Worm (Caenorhabditis elegans) whole organism, young adult: ENCODE results near the gene R10E11.5.

Experiments
- B0019.2 ChIP-seq: fragments of 200-800 bp; sonication (Bioruptor generic); conservative IDR thresholded peaks from 2 replicates; pipeline ENCODE4 v1.3.6; 2022; ENCODE audit warnings: missing genetic modification reagents, missing genetic modification characterization, missing compliant biosample characterization
- C06A6.2 ChIP-seq: fragments of 200-800 bp; sonication (Bioruptor generic); conservative IDR thresholded peaks from 2 replicates; pipeline ENCODE4 v1.3.6; 2022; ENCODE audit warnings: missing genetic modification characterization, missing compliant biosample characterization
- D2030.7 ChIP-seq: fragments of 200-800 bp; sonication (Bioruptor generic); IDR thresholded peaks from 2 replicates; pipeline ENCODE4 v1.3.6; 2022; ENCODE audit warnings: missing genetic modification reagents, missing genetic modification characterization, missing compliant biosample characterization
- F23B12.7 ChIP-seq: sonication (generic microtip); optimal IDR thresholded peaks from 2 replicates; lab custom pipeline; 2017; ENCODE audit warnings: missing genetic modification characterization, mild to moderate bottlenecking, missing compliant biosample characterization, antibody characterized with exemption, moderate library complexity; ENCODE audit not compliant: insufficient read depth
- F49E8.2 ChIP-seq: sonication (generic microtip); optimal IDR thresholded peaks from 3 replicates; lab custom pipeline; 2017; ENCODE audit warnings: missing genetic modification characterization, mild to moderate bottlenecking, missing compliant biosample characterization, antibody characterized with exemption, moderate library complexity; ENCODE audit not compliant: insufficient read depth
- F52B5.7 ChIP-seq: sonication (generic microtip); optimal IDR thresholded peaks from 2 replicates; lab custom pipeline; 2016; ENCODE audit warnings: mild to moderate bottlenecking, missing genetic modification characterization, missing compliant biosample characterization
- T07F8.4 ChIP-seq: sonication (generic microtip); optimal IDR thresholded peaks from 2 replicates; lab custom pipeline; 2016; ENCODE audit warnings: mild to moderate bottlenecking, missing genetic modification characterization, moderate library complexity, missing compliant biosample characterization
- Y56A3A.18 ChIP-seq: fragments of 200-800 bp; sonication (Bioruptor generic); IDR thresholded peaks from 2 replicates; pipeline ENCODE4 v1.3.6; 2022; ENCODE audit warnings: missing genetic modification reagents, missing genetic modification characterization, missing compliant biosample characterization
- Y95B8A.8 ChIP-seq: fragments of 200-800 bp; sonication (Bioruptor generic); IDR thresholded peaks from 2 replicates; pipeline ENCODE4 v1.3.6; 2022; ENCODE audit warnings: missing genetic modification reagents, missing genetic modification characterization, missing compliant biosample characterization
- ZK185.1 ChIP-seq: sonication (generic microtip); optimal IDR thresholded peaks from 2 replicates; lab custom pipeline; 2016; ENCODE audit warnings: mild to moderate bottlenecking, missing genetic modification characterization, missing compliant biosample characterization; ENCODE audit not compliant: poor library complexity, severe bottlenecking
- athp-1 ChIP-seq: sonication (generic microtip); optimal IDR thresholded peaks from 2 replicates; lab custom pipeline; 2017; ENCODE audit warnings: mild to moderate bottlenecking, missing genetic modification characterization, missing compliant biosample characterization
- attf-3 ChIP-seq: fragments of 200-800 bp; sonication (Bioruptor generic); conservative IDR thresholded peaks from 2 replicates; pipeline ENCODE4 v1.3.6; 2022; ENCODE audit warnings: missing genetic modification reagents, missing genetic modification characterization, missing compliant biosample characterization
- attf-6 ChIP-seq: fragments of 200-800 bp; sonication (Bioruptor generic); IDR thresholded peaks from 2 replicates; pipeline ENCODE4 v1.3.6; 2022; ENCODE audit warnings: missing genetic modification reagents, missing genetic modification characterization, missing compliant biosample characterization
- cebp-1 ChIP-seq, 2 experiments: fragments of 200-800 bp in 1 of 2; sonication (Bioruptor generic) in 1 of 2; sonication (generic microtip) in 1 of 2; IDR thresholded peaks in 1 of 2; optimal IDR thresholded peaks in 1 of 2; 2 replicates each; pipeline versions ENCODE4 v1.3.6 to Lab custom; 2017 to 2022; ENCODE audit warnings: missing compliant biosample characterization in 2 of 2, missing genetic modification characterization in 2 of 2, mild to moderate bottlenecking in 1 of 2, missing genetic modification reagents in 1 of 2, moderate library complexity in 1 of 2
- cebp-2 ChIP-seq: fragments of 200-800 bp; sonication (Bioruptor generic); IDR thresholded peaks from 2 replicates; pipeline ENCODE4 v1.3.6; 2022; ENCODE audit warnings: missing genetic modification characterization, missing compliant biosample characterization
- ceh-40 ChIP-seq: fragments of 200-800 bp; sonication (Bioruptor generic); IDR thresholded peaks from 2 replicates; pipeline ENCODE4 v1.3.6; 2022; ENCODE audit warnings: missing genetic modification characterization, missing compliant biosample characterization
- ceh-58 ChIP-seq: fragments of 200-800 bp; sonication (Bioruptor generic); IDR thresholded peaks from 2 replicates; pipeline ENCODE4 v1.3.6; 2022; ENCODE audit warnings: missing genetic modification characterization, missing compliant biosample characterization
- die-1 ChIP-seq: sonication (generic microtip); optimal IDR thresholded peaks from 2 replicates; lab custom pipeline; 2016; ENCODE audit warnings: missing genotype, mild to moderate bottlenecking, missing genetic modification characterization, missing compliant biosample characterization
- dox-1 ChIP-seq: fragments of 200-800 bp; sonication (Bioruptor generic); IDR thresholded peaks from 2 replicates; pipeline ENCODE4 v1.3.6; 2022; ENCODE audit warnings: missing genetic modification reagents, missing genetic modification characterization, missing compliant biosample characterization
- efl-1 ChIP-seq: fragments of 150-350 bp; optimal IDR thresholded peaks from 2 replicates; lab custom pipeline; 2014; ENCODE audit warnings: missing biosample characterization, missing genetic modification reagents, missing genetic modification characterization
- egrh-3 ChIP-seq: fragments of 200-800 bp; sonication (Bioruptor generic); IDR thresholded peaks from 2 replicates; pipeline ENCODE4 v1.3.6; 2022; ENCODE audit warnings: missing genetic modification reagents, missing genetic modification characterization, missing compliant biosample characterization
- ekl-4 ChIP-seq: fragments of 200-800 bp; sonication (Bioruptor generic); IDR thresholded peaks from 2 replicates; pipeline ENCODE4 v1.3.6; 2022; ENCODE audit warnings: missing genetic modification reagents, missing genetic modification characterization, missing compliant biosample characterization
- gei-17 ChIP-seq: fragments of 200-800 bp; sonication (Bioruptor generic); optimal IDR thresholded peaks from 2 replicates; lab custom pipeline; 2018; ENCODE audit warnings: mild to moderate bottlenecking, missing genetic modification characterization, missing compliant biosample characterization
- him-1 ChIP-seq: sonication (generic microtip); optimal IDR thresholded peaks from 2 replicates; lab custom pipeline; 2016; ENCODE audit warnings: missing genotype, missing genetic modification reagents, missing genetic modification characterization, missing compliant biosample characterization
- hlh-12 ChIP-seq: sonication (generic microtip); optimal IDR thresholded peaks from 2 replicates; lab custom pipeline; 2016; ENCODE audit warnings: missing genetic modification characterization, missing compliant biosample characterization
- hsf-1 ChIP-seq: fragments of 200-800 bp; sonication (Bioruptor generic); IDR thresholded peaks from 2 replicates; pipeline ENCODE4 v1.3.6; 2022; ENCODE audit warnings: missing genetic modification reagents, missing genetic modification characterization, missing compliant biosample characterization
- let-526 ChIP-seq: fragments of 200-800 bp; sonication (Bioruptor generic); IDR thresholded peaks from 2 replicates; pipeline ENCODE4 v1.3.6; 2022; ENCODE audit warnings: missing genetic modification reagents, missing genetic modification characterization, missing compliant biosample characterization
- lin-26 ChIP-seq: fragments of 200-800 bp; sonication (Bioruptor generic); IDR thresholded peaks from 2 replicates; pipeline ENCODE4 v1.3.6; 2022; ENCODE audit warnings: missing genetic modification reagents, missing genetic modification characterization, missing compliant biosample characterization
- lin-35 ChIP-seq, 3 experiments: fragments of 150-350 bp in 2 of 3; sonication (generic microtip) in 1 of 3; optimal IDR thresholded peaks; 2 replicates each; lab custom pipeline; 2014 to 2018; ENCODE audit warnings: missing biosample characterization in 3 of 3, missing genetic modification characterization in 3 of 3, missing genetic modification reagents in 3 of 3
- lsl-1 ChIP-seq: fragments of 200-800 bp; sonication (Bioruptor generic); optimal IDR thresholded peaks from 2 replicates; lab custom pipeline; 2018; ENCODE audit warnings: mild to moderate bottlenecking, missing genetic modification characterization, moderate library complexity, missing compliant biosample characterization
- lsy-27 ChIP-seq: sonication (generic microtip); optimal IDR thresholded peaks from 2 replicates; lab custom pipeline; 2017; ENCODE audit warnings: missing genetic modification characterization, mild to moderate bottlenecking, missing compliant biosample characterization, antibody characterized with exemption, missing genotype, borderline replicate concordance; ENCODE audit not compliant: insufficient read depth
- madf-3 ChIP-seq: fragments of 200-800 bp; sonication (Bioruptor generic); IDR thresholded peaks from 2 replicates; pipeline ENCODE4 v1.3.6; 2022; ENCODE audit warnings: missing genetic modification reagents, missing genetic modification characterization, missing compliant biosample characterization
- madf-6 ChIP-seq: fragments of 200-800 bp; sonication (Bioruptor generic); IDR thresholded peaks from 2 replicates; pipeline ENCODE4 v1.3.6; 2022; ENCODE audit warnings: missing genetic modification reagents, missing genetic modification characterization, missing compliant biosample characterization
- nhr-179 ChIP-seq: sonication (generic microtip); optimal IDR thresholded peaks from 2 replicates; lab custom pipeline; 2016; ENCODE audit warnings: mild to moderate bottlenecking, missing genetic modification characterization, missing compliant biosample characterization
- nhr-27 ChIP-seq: fragments of 200-800 bp; sonication (Bioruptor generic); optimal IDR thresholded peaks from 2 replicates; lab custom pipeline; 2018; ENCODE audit warnings: mild to moderate bottlenecking, missing genetic modification characterization, moderate library complexity, missing compliant biosample characterization
- nhr-80 ChIP-seq: sonication (generic microtip); optimal IDR thresholded peaks from 2 replicates; lab custom pipeline; 2016; ENCODE audit warnings: missing genetic modification characterization, missing compliant biosample characterization
- nhr-90 ChIP-seq: sonication (generic microtip); optimal IDR thresholded peaks from 2 replicates; lab custom pipeline; 2016; ENCODE audit warnings: missing genotype, mild to moderate bottlenecking, missing genetic modification characterization, missing compliant biosample characterization
- rcor-1 ChIP-seq: fragments of 200-800 bp; sonication (Bioruptor generic); IDR thresholded peaks from 2 replicates; pipeline ENCODE4 v1.3.6; 2022; ENCODE audit warnings: missing genetic modification reagents, missing genetic modification characterization, missing compliant biosample characterization
- rec-8 ChIP-seq, 2 experiments: sonication (generic microtip); optimal IDR thresholded peaks; 2 replicates each; lab custom pipeline; 2016; ENCODE audit warnings: mild to moderate bottlenecking in 2 of 2, missing genetic modification characterization in 2 of 2, missing genetic modification reagents in 2 of 2, missing genotype in 2 of 2, missing biosample characterization in 1 of 2, missing compliant biosample characterization in 1 of 2, moderate library complexity in 1 of 2
- repo-1 ChIP-seq: sonication (generic microtip); optimal IDR thresholded peaks from 2 replicates; lab custom pipeline; 2017; ENCODE audit warnings: mild to moderate bottlenecking, missing genetic modification characterization, missing compliant biosample characterization
- rpc-1 ChIP-seq, 2 experiments: fragments of 150-350 bp in 1 of 2; sonication (generic microtip) in 1 of 2; optimal IDR thresholded peaks; 2 replicates each; lab custom pipeline; 2014 to 2018; ENCODE audit warnings: missing biosample characterization in 1 of 2, missing genetic modification characterization in 1 of 2, missing genetic modification reagents in 1 of 2, missing genotype in 1 of 2
- tbp1 ChIP-seq: fragments of 200-800 bp; sonication (Bioruptor generic); optimal IDR thresholded peaks from 2 replicates; lab custom pipeline; 2018; ENCODE audit warnings: mild to moderate bottlenecking, missing genetic modification characterization, missing compliant biosample characterization
- tbx-9 ChIP-seq: sonication (generic microtip); optimal IDR thresholded peaks from 2 replicates; lab custom pipeline; 2016; ENCODE audit warnings: borderline replicate concordance, missing genetic modification characterization, inconsistent platforms, missing compliant biosample characterization
- xnd-1 ChIP-seq: sonication (generic microtip); optimal IDR thresholded peaks from 2 replicates; lab custom pipeline; 2016; ENCODE audit warnings: missing genotype, missing genetic modification reagents, missing genetic modification characterization, missing compliant biosample characterization
- zfh-2 ChIP-seq: fragments of 200-800 bp; sonication (Bioruptor generic); conservative IDR thresholded peaks from 2 replicates; pipeline ENCODE4 v1.3.6; 2022; ENCODE audit warnings: missing genetic modification reagents, missing genetic modification characterization, missing compliant biosample characterization
- ztf-3 ChIP-seq: fragments of 200-800 bp; sonication (Bioruptor generic); optimal IDR thresholded peaks from 2 replicates; lab custom pipeline; 2018; ENCODE audit warnings: mild to moderate bottlenecking, missing genetic modification characterization, missing compliant biosample characterization

Gene R10E11.5

ce11 chrIII:9824330-9824934, 35.0 kb upstream of the R10E11.5 start, which contains the start of gene lin-52 (continued):
- peak; percentile 35 for TF ChIP-seq ekl-4 (GFP tag; lab: Robert Waterston, UW)
- no peak for TF ChIP-seq xnd-1 (tag; lab: Kevin White, UChicago)
- TF ChIP-seq madf-6 (GFP tag; lab: Robert Waterston, UW) = peak; percentile 35; the same call in 1 of the 2 replicates
- no peak for TF ChIP-seq B0019.2 (GFP tag; lab: Robert Waterston, UW)
- peak; percentile 57; the same call in 1 of the 2 replicates for TF ChIP-seq Y56A3A.18
- TF ChIP-seq efl-1 (GFP tag; lab: Kevin White, UChicago) = no peak
- no peak for TF ChIP-seq rec-8 (tag; optimal IDR thresholded peaks at IDR 0.05; lab: Kevin White, UChicago)
- no peak for TF ChIP-seq nhr-80 (tag; lab: Kevin White, UChicago)
- TF ChIP-seq Y95B8A.8 (GFP tag; lab: Robert Waterston, UW) = peak; percentile 52; the same call in 1 of the 2 replicates
- TF ChIP-seq madf-3 (GFP tag; lab: Robert Waterston, UW) = peak; percentile 49; the same call in 1 of the 2 replicates
- TF ChIP-seq lin-35 (GFP tag; optimal IDR thresholded peaks at IDR 0.05; lab: Kevin White, UChicago) = peak in 1 of 3 experiments; percentile 47
- TF ChIP-seq F23B12.7 (tag; lab: Kevin White, UChicago) = no peak
- TF ChIP-seq egrh-3 (GFP tag; lab: Robert Waterston, UW) = no peak
- no peak for TF ChIP-seq nhr-27 (tag; lab: Kevin White, UChicago)
- no peak; the same call in 1 of the 2 replicates for TF ChIP-seq attf-6 (GFP tag; lab: Robert Waterston, UW)
- 0 out of 2 replicates have a peak, but pooled peaks have one; percentile 24 for TF ChIP-seq cebp-1 (GFP tag; IDR thresholded peaks at IDR 0.05; lab: Robert Waterston, UW)
- peak; percentile 71 for TF ChIP-seq cebp-1 (tag; optimal IDR thresholded peaks at IDR 0.05; lab: Kevin White, UChicago)
- TF ChIP-seq C06A6.2 (GFP tag; lab: Robert Waterston, UW) = no peak
- no peak for TF ChIP-seq ceh-58 (GFP tag; lab: Robert Waterston, UW)
- no peak for TF ChIP-seq lsy-27 (tag; lab: Kevin White, UChicago)
- TF ChIP-seq ZK185.1 (tag; lab: Kevin White, UChicago) = peak; percentile 69
- TF ChIP-seq hsf-1 (GFP tag; lab: Robert Waterston, UW) = peak; percentile 71; the same call in 1 of the 2 replicates
- TF ChIP-seq let-526 = no peak
- no peak for TF ChIP-seq zfh-2 (GFP tag; lab: Robert Waterston, UW)
- peak; percentile 9 for TF ChIP-seq him-1 (tag; lab: Kevin White, UChicago)
- peak; percentile 17 for TF ChIP-seq gei-17
- TF ChIP-seq athp-1 = peak; percentile 56
- TF ChIP-seq dox-1 = no peak
- TF ChIP-seq repo-1 (tag; lab: Kevin White, UChicago) = peak; percentile 83
- TF ChIP-seq cebp-2 (GFP tag; lab: Robert Waterston, UW) = no peak
- no peak for TF ChIP-seq lsl-1 (GFP tag; lab: Kevin White, UChicago)
- TF ChIP-seq rpc-1 (optimal IDR thresholded peaks at IDR 0.05; lab: Kevin White, UChicago) = no peak
- no peak for TF ChIP-seq rpc-1 (tag; optimal IDR thresholded peaks at IDR 0.05; lab: Kevin White, UChicago)
- TF ChIP-seq D2030.7 (GFP tag; lab: Robert Waterston, UW) = no peak
- peak; percentile 32 for TF ChIP-seq nhr-179
- TF ChIP-seq ceh-40 (GFP tag; lab: Robert Waterston, UW) = no peak
- peak; percentile 11 for TF ChIP-seq tbp1 (GFP tag; lab: Kevin White, UChicago)
- no peak for TF ChIP-seq die-1
- no peak for TF ChIP-seq tbx-9 (tag; lab: Kevin White, UChicago)
- TF ChIP-seq F52B5.7 (tag; lab: Kevin White, UChicago) = no peak
- TF ChIP-seq lin-26 (GFP tag; lab: Robert Waterston, UW) = no peak
- peak; percentile 18; the same call in 1 of the 2 replicates for TF ChIP-seq rcor-1 (GFP tag; lab: Robert Waterston, UW)
- TF ChIP-seq nhr-90 (tag; lab: Kevin White, UChicago) = no peak
- TF ChIP-seq T07F8.4 (tag; lab: Kevin White, UChicago) = no peak
- no peak for TF ChIP-seq ztf-3 (GFP tag; lab: Kevin White, UChicago)
- TF ChIP-seq hlh-12 (tag; lab: Kevin White, UChicago) = no peak
- TF ChIP-seq attf-3 (GFP tag; lab: Robert Waterston, UW) = no peak
- TF ChIP-seq F49E8.2 (tag; lab: Kevin White, UChicago) = no peak
